Worm (Caenorhabditis elegans): ENCODE measurements around the gene tomm-7.

- TF ChIP-seq dao-5 (tag; optimal IDR thresholded peaks at IDR 0.05) (no peak), W03F9.2 (tag; optimal IDR thresholded peaks at IDR 0.05) (no peak), him-1 (tag; optimal IDR thresholded peaks at IDR 0.05) (no peak)
These were observed 36.1 kb upstream of the tomm-7 start for ce11 chrIII:7823285-7823684.

All from whole organism, L4/young adult.